Worm (Caenorhabditis elegans): Measurements from ENCODE around the gene F22E5.13.

ce11 chrII:2692476-2692875 is 43.0 kb upstream of the F22E5.13 start, which contains the start of gene set-11:
- TF ChIP-seq klf-2 (GFP tag; conservative IDR thresholded peaks at IDR 0.05) (no peak), T22C8.4 (GFP tag; IDR thresholded peaks at IDR 0.05) (no peak), ref-1 (GFP tag; conservative IDR thresholded peaks at IDR 0.05) (no peak)

Data from whole organism, midembryonic.